Worm (Caenorhabditis elegans) whole organism, mixed stage, embryonic: ENCODE results near the gene ZK1086.2.

ENCODE experiments used
- bed-3 ChIP-seq: fragments of 200-800 bp; sonication (Bioruptor generic); optimal IDR thresholded peaks from 3 replicates; lab custom pipeline; 2018; ENCODE audit warnings: mild to moderate bottlenecking, missing genetic modification characterization, moderate library complexity, missing compliant biosample characterization
- blmp-1 ChIP-seq: fragments of 150-350 bp; optimal IDR thresholded peaks from 2 replicates; lab custom pipeline; 2014; ENCODE audit warnings: missing biosample characterization, missing genetic modification characterization
- ceh-39 ChIP-seq: fragments of 150-350 bp; optimal IDR thresholded peaks from 2 replicates; lab custom pipeline; 2014; ENCODE audit warnings: missing biosample characterization, missing genetic modification characterization
- ceh-43 ChIP-seq: fragments of 200-800 bp; sonication (Bioruptor generic); optimal IDR thresholded peaks from 2 replicates; lab custom pipeline; 2018; ENCODE audit warnings: mild to moderate bottlenecking, missing genetic modification characterization, moderate library complexity, missing compliant biosample characterization
- ceh-83 ChIP-seq: fragments of 200-800 bp; sonication (Bioruptor generic); optimal IDR thresholded peaks from 2 replicates; lab custom pipeline; 2018; ENCODE audit warnings: mild to moderate bottlenecking, missing genetic modification characterization, missing compliant biosample characterization
- ces-1 ChIP-seq: fragments of 150-350 bp; optimal IDR thresholded peaks from 2 replicates; lab custom pipeline; 2014; ENCODE audit warnings: missing biosample characterization, missing genetic modification reagents, missing genetic modification characterization
- cnd-1 ChIP-seq: fragments of 200-800 bp; sonication (Bioruptor generic); optimal IDR thresholded peaks from 2 replicates; lab custom pipeline; 2018; ENCODE audit warnings: mild to moderate bottlenecking, missing genetic modification characterization, missing compliant biosample characterization
- drap-1 ChIP-seq: fragments of 200-800 bp; sonication (Bioruptor generic); optimal IDR thresholded peaks from 3 replicates; lab custom pipeline; 2018; ENCODE audit warnings: mild to moderate bottlenecking, missing genetic modification characterization, missing compliant biosample characterization
- elt-1 ChIP-seq: sonication (generic microtip); optimal IDR thresholded peaks from 2 replicates; lab custom pipeline; 2017; ENCODE audit warnings: missing genetic modification characterization, mild to moderate bottlenecking, missing compliant biosample characterization, antibody characterized with exemption, moderate library complexity, borderline replicate concordance; ENCODE audit not compliant: insufficient read depth
- elt-3 ChIP-seq: fragments of 150-350 bp; optimal IDR thresholded peaks from 2 replicates; lab custom pipeline; 2014; ENCODE audit warnings: missing biosample characterization, missing genetic modification characterization
- flh-1 ChIP-seq: fragments of 200-800 bp; sonication (Bioruptor generic); optimal IDR thresholded peaks from 2 replicates; lab custom pipeline; 2018; ENCODE audit warnings: mild to moderate bottlenecking, missing genetic modification characterization, moderate library complexity, missing compliant biosample characterization
- ham-2 ChIP-seq: fragments of 200-800 bp; sonication (Bioruptor generic); optimal IDR thresholded peaks from 2 replicates; lab custom pipeline; 2018; ENCODE audit warnings: mild to moderate bottlenecking, missing genetic modification characterization, missing compliant biosample characterization
- hlh-1 ChIP-seq: fragments of 150-350 bp; optimal IDR thresholded peaks from 2 replicates; lab custom pipeline; 2014; ENCODE audit warnings: missing biosample characterization, missing genetic modification reagents, missing genetic modification characterization
- lin-13 ChIP-seq: fragments of 150-350 bp; optimal IDR thresholded peaks from 2 replicates; lab custom pipeline; 2014; ENCODE audit warnings: missing biosample characterization, missing genetic modification characterization
- lin-32 ChIP-seq: fragments of 200-800 bp; sonication (Bioruptor generic); optimal IDR thresholded peaks from 2 replicates; lab custom pipeline; 2018; ENCODE audit warnings: mild to moderate bottlenecking, missing genetic modification characterization, missing compliant biosample characterization
- lsy-2 ChIP-seq: fragments of 150-350 bp; optimal IDR thresholded peaks from 2 replicates; lab custom pipeline; 2014; ENCODE audit warnings: missing biosample characterization, missing genetic modification characterization
- mab-5 ChIP-seq: fragments of 150-350 bp; optimal IDR thresholded peaks from 2 replicates; lab custom pipeline; 2014; ENCODE audit warnings: missing biosample characterization, missing genetic modification characterization
- mep-1 ChIP-seq: fragments of 150-350 bp; optimal IDR thresholded peaks from 2 replicates; lab custom pipeline; 2017; ENCODE audit warnings: missing biosample characterization, missing genetic modification reagents, missing genetic modification characterization, inconsistent platforms
- mls-2 ChIP-seq: sonication (generic microtip); optimal IDR thresholded peaks from 2 replicates; lab custom pipeline; 2016; ENCODE audit warnings: mild to moderate bottlenecking, missing genetic modification characterization, moderate library complexity, missing compliant biosample characterization
- nhr-2 ChIP-seq: fragments of 150-350 bp; optimal IDR thresholded peaks from 2 replicates; lab custom pipeline; 2014; ENCODE audit warnings: missing biosample characterization, missing genetic modification characterization
- nhr-237 ChIP-seq: fragments of 150-350 bp; optimal IDR thresholded peaks from 2 replicates; lab custom pipeline; 2014; ENCODE audit warnings: missing biosample characterization, missing genetic modification characterization
- nhr-28 ChIP-seq: fragments of 150-350 bp; optimal IDR thresholded peaks from 2 replicates; lab custom pipeline; 2014; ENCODE audit warnings: missing biosample characterization, missing genetic modification characterization
- nhr-76 ChIP-seq: sonication (generic microtip); optimal IDR thresholded peaks from 2 replicates; lab custom pipeline; 2017; ENCODE audit warnings: missing biosample characterization, missing genetic modification characterization
- pha-4 ChIP-seq: fragments of 150-350 bp; optimal IDR thresholded peaks from 2 replicates; lab custom pipeline; 2018; ENCODE audit warnings: missing biosample characterization, missing genetic modification reagents, missing genetic modification characterization
- sem-2 ChIP-seq: fragments of 200-800 bp; sonication (Bioruptor generic); optimal IDR thresholded peaks from 2 replicates; lab custom pipeline; 2018; ENCODE audit warnings: mild to moderate bottlenecking, missing genetic modification characterization, missing compliant biosample characterization
- snpc-4 ChIP-seq: fragments of 150-350 bp; optimal IDR thresholded peaks from 2 replicates; lab custom pipeline; 2014; ENCODE audit warnings: missing biosample characterization, missing genetic modification characterization
- sptf-1 ChIP-seq: sonication (generic microtip); optimal IDR thresholded peaks from 2 replicates; lab custom pipeline; 2017; ENCODE audit warnings: mild to moderate bottlenecking, missing genetic modification characterization, moderate library complexity, missing compliant biosample characterization
- tbx-8 ChIP-seq: fragments of 200-800 bp; sonication (Bioruptor generic); optimal IDR thresholded peaks from 2 replicates; lab custom pipeline; 2018; ENCODE audit warnings: mild to moderate bottlenecking, missing genetic modification characterization, moderate library complexity, missing compliant biosample characterization
- unc-120 ChIP-seq: sonication (generic microtip); optimal IDR thresholded peaks from 2 replicates; lab custom pipeline; 2017; ENCODE audit warnings: missing genetic modification characterization, missing compliant biosample characterization; ENCODE audit not compliant: poor library complexity, severe bottlenecking
- unc-39 ChIP-seq: fragments of 150-350 bp; optimal IDR thresholded peaks from 2 replicates; lab custom pipeline; 2014; ENCODE audit warnings: missing biosample characterization, missing genetic modification characterization
- unc-62 ChIP-seq: fragments of 150-350 bp; optimal IDR thresholded peaks from 2 replicates; lab custom pipeline; 2014; ENCODE audit warnings: missing biosample characterization, missing genetic modification reagents, missing genetic modification characterization
- zip-8 ChIP-seq: fragments of 150-350 bp; optimal IDR thresholded peaks from 2 replicates; lab custom pipeline; 2014; ENCODE audit warnings: missing biosample characterization, missing genetic modification characterization
- ztf-11 ChIP-seq: fragments of 150-350 bp; optimal IDR thresholded peaks from 2 replicates; lab custom pipeline; 2014; ENCODE audit warnings: missing biosample characterization, missing genetic modification characterization

The ZK1086.2 gene

ce11 chrX:13823482-13823881 lies 30.1 kb upstream of the ZK1086.2 start, which contains the start of gene twk-23:
TSS of gene twk-23 (minus strand) at chrX:13823582.
- TF ChIP-seq ham-2 (no peak), ztf-11 (tag; lab: Kevin White, UChicago) (no peak), ceh-83 (GFP tag; lab: Kevin White, UChicago) (no peak), nhr-237 (no peak), tbx-8 (GFP tag; lab: Kevin White, UChicago) (no peak), drap-1 (no peak), lsy-2 (tag; lab: Kevin White, UChicago) (no peak), snpc-4 (tag; lab: Kevin White, UChicago) (no peak), mep-1 (tag; lab: Kevin White, UChicago) (no peak), unc-39 (no peak), lin-32 (GFP tag; lab: Kevin White, UChicago) (no peak), mls-2 (tag; lab: Kevin White, UChicago) (no peak)

ce11 chrX:13818791-13819190 lies 25.4 kb upstream of the ZK1086.2 start:
- TF ChIP-seq mep-1 (tag; lab: Kevin White, UChicago) (no peak), cnd-1 (tag; lab: Kevin White, UChicago) (no peak), nhr-76 (no peak), ceh-39 (tag; lab: Kevin White, UChicago) (no peak), sptf-1 (tag; lab: Kevin White, UChicago) (no peak), ces-1 (no peak), unc-120 (no peak), ceh-43 (GFP tag; lab: Kevin White, UChicago) (no peak), nhr-237 (no peak), hlh-1 (tag; lab: Kevin White, UChicago) (no peak), mab-5 (tag; lab: Kevin White, UChicago) (no peak), lin-32 (GFP tag; lab: Kevin White, UChicago) (no peak), snpc-4 (tag; lab: Kevin White, UChicago) (no peak), elt-3 (tag; lab: Kevin White, UChicago) (no peak)

- TF ChIP-seq snpc-4 (tag; lab: Kevin White, UChicago) (no peak), flh-1 (no peak), mab-5 (tag; lab: Kevin White, UChicago) (no peak), ceh-43 (GFP tag; lab: Kevin White, UChicago) (no peak), ztf-11 (tag; lab: Kevin White, UChicago) (no peak), nhr-237 (no peak), nhr-2 (tag; lab: Kevin White, UChicago) (no peak), ham-2 (no peak), blmp-1 (tag; lab: Kevin White, UChicago) (no peak), ceh-39 (tag; lab: Kevin White, UChicago) (no peak), ces-1 (no peak), cnd-1 (tag; lab: Kevin White, UChicago) (no peak), mep-1 (tag; lab: Kevin White, UChicago) (no peak), unc-39 (no peak), mls-2 (tag; lab: Kevin White, UChicago) (no peak)
Measured at ce11 chrX:13811929-13812328, 18.5 kb upstream of the ZK1086.2 start.

ce11 chrX:13811156-13811555 lies 17.7 kb upstream of the ZK1086.2 start:
- TF ChIP-seq elt-1, result no peak
- no peak for TF ChIP-seq sem-2 (GFP tag; lab: Kevin White, UChicago)
- TF ChIP-seq zip-8 (tag; lab: Kevin White, UChicago), result no peak
- no peak for TF ChIP-seq elt-3 (tag; lab: Kevin White, UChicago)
- TF ChIP-seq ceh-39 (tag; lab: Kevin White, UChicago), result no peak
- no peak for TF ChIP-seq unc-62
- no peak for TF ChIP-seq mls-2 (tag; lab: Kevin White, UChicago)
- TF ChIP-seq drap-1, result no peak
- no peak for TF ChIP-seq pha-4 (tag; lab: Kevin White, UChicago)
- TF ChIP-seq mab-5 (tag; lab: Kevin White, UChicago), result no peak
- no peak for TF ChIP-seq lin-13
- no peak for TF ChIP-seq mep-1 (tag; lab: Kevin White, UChicago)
- TF ChIP-seq nhr-28, result no peak
- TF ChIP-seq nhr-2 (tag; lab: Kevin White, UChicago), result no peak
- no peak for TF ChIP-seq sptf-1 (tag; lab: Kevin White, UChicago)
- no peak for TF ChIP-seq ces-1
- TF ChIP-seq ztf-11 (tag; lab: Kevin White, UChicago), result no peak

ce11 chrX:13809773-13810172 lies 16.3 kb upstream of the ZK1086.2 start, which contains the start of gene obr-3:
TSS of gene obr-3 (minus strand) at chrX:13809873.
- TF ChIP-seq ces-1 (no peak), unc-39 (no peak), ceh-43 (GFP tag; lab: Kevin White, UChicago) (no peak), ceh-83 (GFP tag; lab: Kevin White, UChicago) (no peak), pha-4 (tag; lab: Kevin White, UChicago) (no peak), mab-5 (tag; lab: Kevin White, UChicago) (no peak), nhr-28 (no peak), cnd-1 (tag; lab: Kevin White, UChicago) (no peak), tbx-8 (GFP tag; lab: Kevin White, UChicago) (no peak), unc-62 (no peak), flh-1 (no peak), ham-2 (no peak), bed-3 (GFP tag; lab: Kevin White, UChicago) (no peak), lin-13 (no peak)
